Worm (Caenorhabditis elegans) whole organism, L4 larva: Measurements from ENCODE around the gene cmtr-2.
"Not testable (repeated sequence)": the region's sequence is repeated elsewhere in the genome, so short reads cannot be mapped to it uniquely, and the experiment has no call there.

Experiments used
- ceh-28 ChIP-seq: fragments of 150-350 bp; optimal IDR thresholded peaks from 2 replicates; lab custom pipeline; 2014; ENCODE audit warnings: missing biosample characterization, missing genetic modification reagents, missing genetic modification characterization
- daf-16 ChIP-seq, 3 experiments: sonication (generic microtip); optimal IDR thresholded peaks; 2 replicates each; lab custom pipeline; 2016 to 2017; ENCODE audit warnings: missing genetic modification characterization in 3 of 3, missing genetic modification reagents in 3 of 3, mild to moderate bottlenecking in 2 of 3, missing compliant biosample characterization in 2 of 3, missing biosample characterization in 1 of 3, moderate library complexity in 1 of 3
- fkh-10 ChIP-seq: fragments of 150-350 bp; optimal IDR thresholded peaks from 2 replicates; lab custom pipeline; 2014; ENCODE audit warnings: missing biosample characterization, missing genetic modification reagents, missing genetic modification characterization
- nhr-111 ChIP-seq: fragments of 200-800 bp; sonication (Bioruptor generic); optimal IDR thresholded peaks from 2 replicates; lab custom pipeline; 2018; ENCODE audit warnings: mild to moderate bottlenecking, missing genetic modification characterization, missing compliant biosample characterization
- nhr-25 ChIP-seq: sonication (generic microtip); optimal IDR thresholded peaks from 2 replicates; lab custom pipeline; 2017; ENCODE audit warnings: missing genetic modification characterization, mild to moderate bottlenecking, missing compliant biosample characterization, antibody characterized with exemption, moderate library complexity, borderline replicate concordance; ENCODE audit not compliant: insufficient read depth
- nhr-6 ChIP-seq: fragments of 150-350 bp; optimal IDR thresholded peaks from 2 replicates; lab custom pipeline; 2014; ENCODE audit warnings: missing biosample characterization, missing genetic modification characterization
- unc-130 ChIP-seq: sonication (generic microtip); optimal IDR thresholded peaks from 2 replicates; lab custom pipeline; 2016; ENCODE audit warnings: missing genetic modification reagents, missing genetic modification characterization, missing compliant biosample characterization
- unc-39 ChIP-seq: sonication (generic microtip); optimal IDR thresholded peaks from 2 replicates; lab custom pipeline; 2017; ENCODE audit warnings: missing biosample characterization, missing genetic modification characterization

- TF ChIP-seq nhr-25; daf-16 (GFP tag; optimal IDR thresholded peaks at IDR 0.05; lab: Kevin White, UChicago); daf-16 (tag; optimal IDR thresholded peaks at IDR 0.05; lab: Kevin White, UChicago); unc-39 (tag; lab: Kevin White, UChicago); nhr-6 (tag; lab: Kevin White, UChicago); ceh-28 (tag; lab: Kevin White, UChicago); unc-130 (GFP tag; lab: Kevin White, UChicago); nhr-111; fkh-10 (GFP tag; lab: Kevin White, UChicago): not testable (repeated sequence)
Observed at ce11 chrIII:6626291-6626690, 11.1 kb downstream of the cmtr-2 start.
